Fruit fly (Drosophila melanogaster) whole organism, embryonic: ENCODE results near the gene mus201.

Experiments
- Antp ChIP-seq: fragments of 200-800 bp; sonication (Bioruptor generic); optimal IDR thresholded peaks from 3 replicates; lab custom pipeline; 2016; ENCODE audit warnings: missing biosample characterization, missing genetic modification characterization
- Doc3 ChIP-seq: fragments of 200-800 bp; sonication (Bioruptor generic); IDR thresholded peaks from 3 replicates; pipeline ENCODE4 v1.3.6; 2022; ENCODE audit warnings: missing biosample characterization, missing genetic modification characterization; ENCODE audit not compliant: partially characterized antibody
- psq ChIP-seq: fragments of 200-800 bp; sonication (Bioruptor generic); optimal IDR thresholded peaks from 2 replicates; lab custom pipeline; 2017; ENCODE audit warnings: missing biosample characterization, missing genetic modification characterization

DNA sequence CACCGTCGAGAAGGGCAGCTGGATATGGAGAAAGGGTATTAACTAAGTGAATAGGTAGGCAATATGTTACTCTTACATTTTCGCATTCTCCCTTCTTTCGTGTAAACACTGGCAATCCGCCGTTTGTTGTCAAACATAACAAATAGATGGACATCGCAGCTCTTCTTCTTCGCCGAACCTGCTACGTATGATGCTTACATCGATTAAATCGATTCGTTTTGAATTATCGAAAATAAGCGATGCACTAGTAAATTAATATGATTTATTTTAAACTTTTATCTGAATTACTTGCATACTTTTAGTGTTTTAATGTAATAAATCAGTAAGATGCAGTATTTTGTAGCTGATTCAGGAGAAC lies 35.1 kb upstream of the mus201 start, which contains the start of gene fy:
- no peak for TF ChIP-seq Antp (GFP tag; lab: Kevin White, UChicago)
- TF ChIP-seq Doc3 (GFP tag; lab: Robert Waterston, UW), result no peak
- no peak for TF ChIP-seq psq (GFP tag; lab: Kevin White, UChicago)
